Worm (Caenorhabditis elegans) whole organism, L3 larva: Measurements from ENCODE around the gene nep-22.

Source experiments
- daf-12 ChIP-seq: fragments of 150-350 bp; optimal IDR thresholded peaks from 2 replicates; lab custom pipeline; 2014; ENCODE audit warnings: missing biosample characterization, missing genetic modification reagents, missing genetic modification characterization
- elt-3 ChIP-seq, 3 experiments: fragments of 150-350 bp in 1 of 3; sonication (generic microtip) in 2 of 3; optimal IDR thresholded peaks; 2 replicates in 2 of 3; 4 replicates in 1 of 3; lab custom pipeline; 2014 to 2017; ENCODE audit warnings: missing biosample characterization in 3 of 3, missing genetic modification characterization in 3 of 3
- mml-1 ChIP-seq: fragments of 150-350 bp; sonication (generic microtip); optimal IDR thresholded peaks from 3 replicates; lab custom pipeline; 2014; ENCODE audit warnings: missing biosample characterization, missing genetic modification characterization
- nhr-11 ChIP-seq: fragments of 150-350 bp; optimal IDR thresholded peaks from 2 replicates; lab custom pipeline; 2014; ENCODE audit warnings: missing biosample characterization, missing genetic modification characterization
- nhr-23 ChIP-seq: fragments of 150-350 bp; optimal IDR thresholded peaks from 2 replicates; lab custom pipeline; 2014; ENCODE audit warnings: missing biosample characterization, missing genetic modification reagents, missing genetic modification characterization
- nhr-25 ChIP-seq: sonication (generic microtip); optimal IDR thresholded peaks from 2 replicates; lab custom pipeline; 2017; ENCODE audit warnings: missing biosample characterization, missing genetic modification characterization
- snpc-4 ChIP-seq: fragments of 150-350 bp; optimal IDR thresholded peaks from 2 replicates; lab custom pipeline; 2014; ENCODE audit warnings: missing biosample characterization, missing genetic modification characterization
- zag-1 ChIP-seq: fragments of 150-350 bp; optimal IDR thresholded peaks from 2 replicates; lab custom pipeline; 2014; ENCODE audit warnings: missing biosample characterization, missing genetic modification characterization
- ztf-11 ChIP-seq: fragments of 150-350 bp; optimal IDR thresholded peaks from 2 replicates; lab custom pipeline; 2014; ENCODE audit warnings: missing biosample characterization, missing genetic modification characterization

- TF ChIP-seq nhr-25 (tag; lab: Kevin White, UChicago): no peak
- no peak for TF ChIP-seq snpc-4 (tag; lab: Kevin White, UChicago)
- TF ChIP-seq ztf-11 (tag; lab: Kevin White, UChicago): no peak
- TF ChIP-seq daf-12 (tag; lab: Kevin White, UChicago): no peak
- no peak for TF ChIP-seq elt-3 (tag; optimal IDR thresholded peaks at IDR 0.05; lab: Kevin White, UChicago)
- TF ChIP-seq nhr-11 (tag; lab: Kevin White, UChicago): no peak
- TF ChIP-seq mml-1: no peak
- TF ChIP-seq zag-1 (tag; lab: Kevin White, UChicago): no peak
- TF ChIP-seq nhr-23: no peak
Measured at ce11 chrX:9063439-9063838, 29.1 kb downstream of the nep-22 start.
